Worm (Caenorhabditis elegans): ENCODE data around the gene Y41G9A.17.
A peak's percentile ranks its signal among the peaks of the same experiment; 100 is the strongest.

The Y41G9A.17 gene

ce11 chrX:2996318-2996717, 3.2 kb downstream of the Y41G9A.17 start:
- TF ChIP-seq tra-4 (tag; optimal IDR thresholded peaks at IDR 0.05): no peak
- TF ChIP-seq ceh-13 (GFP tag; optimal IDR thresholded peaks at IDR 0.05): no peak
- no peak for TF ChIP-seq sea-1 (GFP tag; conservative IDR thresholded peaks at IDR 0.05)
- no peak for TF ChIP-seq scrt-1 (GFP tag; IDR thresholded peaks at IDR 0.05)
- TF ChIP-seq ceh-36 (tag; optimal IDR thresholded peaks at IDR 0.05): no peak
- no peak for TF ChIP-seq hmbx-1 (tag; optimal IDR thresholded peaks at IDR 0.05)
- no peak for TF ChIP-seq ama-1 (optimal IDR thresholded peaks at IDR 0.05)
- TF ChIP-seq aly-1 (tag; optimal IDR thresholded peaks at IDR 0.05): no peak
- no peak for TF ChIP-seq hnd-1 (tag; optimal IDR thresholded peaks at IDR 0.05)
- TF ChIP-seq pes-1 (GFP tag; IDR thresholded peaks at IDR 0.05): no peak
- TF ChIP-seq B0310.2 (tag; optimal IDR thresholded peaks at IDR 0.05): no peak
- TF ChIP-seq tbx-37 (GFP tag; conservative IDR thresholded peaks at IDR 0.05): no peak
- no peak for TF ChIP-seq tbx-11 (GFP tag; IDR thresholded peaks at IDR 0.05)
- TF ChIP-seq hmg-4 (GFP tag; optimal IDR thresholded peaks at IDR 0.05): no peak
- no peak for TF ChIP-seq ets-7 (tag; optimal IDR thresholded peaks at IDR 0.05)
- TF ChIP-seq F13C5.2 (tag; optimal IDR thresholded peaks at IDR 0.05): no peak
- TF ChIP-seq flt-1 (GFP tag; IDR thresholded peaks at IDR 0.05): no peak

ce11 chrX:2990145-2990544, 9.4 kb downstream of the Y41G9A.17 start:
- TF ChIP-seq pes-1 (GFP tag; IDR thresholded peaks at IDR 0.05) (0 out of 2 replicates have a peak, but pooled peaks have one; percentile 8), hnd-1 (tag; optimal IDR thresholded peaks at IDR 0.05) (no peak), sea-1 (GFP tag; conservative IDR thresholded peaks at IDR 0.05) (no peak), ceh-13 (GFP tag; optimal IDR thresholded peaks at IDR 0.05) (no peak)

- TF ChIP-seq pes-1 (GFP tag; IDR thresholded peaks at IDR 0.05) (no peak), B0310.2 (tag; optimal IDR thresholded peaks at IDR 0.05) (no peak), scrt-1 (GFP tag; IDR thresholded peaks at IDR 0.05) (no peak), tbx-11 (GFP tag; IDR thresholded peaks at IDR 0.05) (no peak), hmbx-1 (tag; optimal IDR thresholded peaks at IDR 0.05) (no peak), tra-4 (tag; optimal IDR thresholded peaks at IDR 0.05) (no peak), hmg-4 (GFP tag; optimal IDR thresholded peaks at IDR 0.05) (no peak), hnd-1 (tag; optimal IDR thresholded peaks at IDR 0.05) (no peak), ceh-13 (GFP tag; optimal IDR thresholded peaks at IDR 0.05) (no peak), F13C5.2 (tag; optimal IDR thresholded peaks at IDR 0.05) (no peak), aly-1 (tag; optimal IDR thresholded peaks at IDR 0.05) (no peak)
Measured at ce11 chrX:2983996-2984395, 15.6 kb downstream of the Y41G9A.17 start, which contains the start of gene osm-5. osm-5 (plus strand) TSS chrX:2984263.

ce11 chrX:2981715-2982114, 17.8 kb downstream of the Y41G9A.17 start, which contains the start of gene nspg-5:
nspg-5 (plus strand) TSS chrX:2982015.
- TF ChIP-seq hmbx-1 (tag; optimal IDR thresholded peaks at IDR 0.05): no peak
- TF ChIP-seq flt-1 (GFP tag; IDR thresholded peaks at IDR 0.05): no peak
- TF ChIP-seq scrt-1 (GFP tag; IDR thresholded peaks at IDR 0.05): no peak
- TF ChIP-seq hmg-4 (GFP tag; optimal IDR thresholded peaks at IDR 0.05): no peak
- TF ChIP-seq F13C5.2 (tag; optimal IDR thresholded peaks at IDR 0.05): no peak
- TF ChIP-seq B0310.2 (tag; optimal IDR thresholded peaks at IDR 0.05): no peak
- TF ChIP-seq tbx-11 (GFP tag; IDR thresholded peaks at IDR 0.05): no peak
- TF ChIP-seq tbx-37 (GFP tag; conservative IDR thresholded peaks at IDR 0.05): no peak
- TF ChIP-seq tra-4 (tag; optimal IDR thresholded peaks at IDR 0.05): no peak

ce11 chrX:2978100-2978499, 21.5 kb downstream of the Y41G9A.17 start:
- TF ChIP-seq scrt-1 (GFP tag; IDR thresholded peaks at IDR 0.05): no peak
- TF ChIP-seq flt-1 (GFP tag; IDR thresholded peaks at IDR 0.05): no peak
- no peak for TF ChIP-seq tbx-11 (GFP tag; IDR thresholded peaks at IDR 0.05)
- no peak for TF ChIP-seq ceh-13 (GFP tag; optimal IDR thresholded peaks at IDR 0.05)
- TF ChIP-seq ama-1 (optimal IDR thresholded peaks at IDR 0.05): no peak
- TF ChIP-seq hmg-4 (GFP tag; optimal IDR thresholded peaks at IDR 0.05): no peak
- TF ChIP-seq hmbx-1 (tag; optimal IDR thresholded peaks at IDR 0.05): no peak
- no peak for TF ChIP-seq ets-7 (tag; optimal IDR thresholded peaks at IDR 0.05)
- TF ChIP-seq hnd-1 (tag; optimal IDR thresholded peaks at IDR 0.05): no peak
- TF ChIP-seq ceh-36 (tag; optimal IDR thresholded peaks at IDR 0.05): no peak
- TF ChIP-seq tbx-37 (GFP tag; conservative IDR thresholded peaks at IDR 0.05): no peak
- TF ChIP-seq pes-1 (GFP tag; IDR thresholded peaks at IDR 0.05): no peak
- no peak for TF ChIP-seq sea-1 (GFP tag; conservative IDR thresholded peaks at IDR 0.05)
- no peak for TF ChIP-seq B0310.2 (tag; optimal IDR thresholded peaks at IDR 0.05)
- no peak for TF ChIP-seq aly-1 (tag; optimal IDR thresholded peaks at IDR 0.05)
- no peak for TF ChIP-seq F13C5.2 (tag; optimal IDR thresholded peaks at IDR 0.05)
- TF ChIP-seq tra-4 (tag; optimal IDR thresholded peaks at IDR 0.05): no peak

ce11 chrX:2976148-2976547, 23.4 kb downstream of the Y41G9A.17 start, which contains the start of gene aakg-3:
aakg-3 (plus strand) TSS chrX:2976448.
- TF ChIP-seq aly-1 (tag; optimal IDR thresholded peaks at IDR 0.05): no peak
- TF ChIP-seq hnd-1 (tag; optimal IDR thresholded peaks at IDR 0.05): no peak

- no peak for TF ChIP-seq F13C5.2 (tag; optimal IDR thresholded peaks at IDR 0.05)
- no peak for TF ChIP-seq tbx-37 (GFP tag; conservative IDR thresholded peaks at IDR 0.05)
- no peak for TF ChIP-seq ceh-13 (GFP tag; optimal IDR thresholded peaks at IDR 0.05)
- no peak for TF ChIP-seq hmbx-1 (tag; optimal IDR thresholded peaks at IDR 0.05)
- TF ChIP-seq ets-7 (tag; optimal IDR thresholded peaks at IDR 0.05): no peak
- TF ChIP-seq flt-1 (GFP tag; IDR thresholded peaks at IDR 0.05): no peak
- no peak for TF ChIP-seq ama-1 (optimal IDR thresholded peaks at IDR 0.05)
- TF ChIP-seq tra-4 (tag; optimal IDR thresholded peaks at IDR 0.05): no peak
- TF ChIP-seq tbx-11 (GFP tag; IDR thresholded peaks at IDR 0.05): no peak
- TF ChIP-seq B0310.2 (tag; optimal IDR thresholded peaks at IDR 0.05): no peak
- no peak for TF ChIP-seq sea-1 (GFP tag; conservative IDR thresholded peaks at IDR 0.05)
- TF ChIP-seq hnd-1 (tag; optimal IDR thresholded peaks at IDR 0.05): no peak
- no peak for TF ChIP-seq aly-1 (tag; optimal IDR thresholded peaks at IDR 0.05)
- TF ChIP-seq pes-1 (GFP tag; IDR thresholded peaks at IDR 0.05): no peak
- TF ChIP-seq hmg-4 (GFP tag; optimal IDR thresholded peaks at IDR 0.05): no peak
- no peak for TF ChIP-seq scrt-1 (GFP tag; IDR thresholded peaks at IDR 0.05)
- no peak for TF ChIP-seq ceh-36 (tag; optimal IDR thresholded peaks at IDR 0.05)
Measured at ce11 chrX:2975421-2975820, 24.1 kb downstream of the Y41G9A.17 start.
